Worm (Caenorhabditis elegans): ENCODE results near the gene sti-1.

sti-1 gene

DNA sequence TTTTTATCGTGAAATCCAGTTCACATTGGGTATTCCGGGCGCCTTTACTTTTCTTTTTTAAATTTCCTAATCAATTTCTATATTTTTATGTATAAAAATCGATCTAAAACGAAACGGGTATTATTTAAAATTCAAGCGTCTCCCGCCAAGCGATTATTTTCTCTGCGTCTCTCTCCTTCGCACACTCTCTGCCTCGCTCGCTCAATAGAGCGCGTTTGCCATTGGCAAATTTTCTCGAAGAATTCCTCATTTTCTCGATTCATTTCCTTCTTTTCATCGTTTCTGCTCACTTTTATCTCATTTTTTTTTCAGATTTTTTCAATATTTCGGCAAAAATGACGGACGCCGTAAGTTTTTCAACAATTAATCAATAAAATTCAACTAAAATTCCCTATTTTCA lies at the start of gene sti-1:
Gene sti-1, plus strand, starts transcription at position 263 of the 400 bp plus-strand sequence.
- TF ChIP-seq C34F6.9 (tag; optimal IDR thresholded peaks at IDR 0.05): peak; percentile 93
- TF ChIP-seq fos-1 (tag; optimal IDR thresholded peaks at IDR 0.05): peak; percentile 66
- peak; percentile 55 for TF ChIP-seq ama-1 (optimal IDR thresholded peaks at IDR 0.05)
- peak; percentile 70 for TF ChIP-seq mab-5 (tag; optimal IDR thresholded peaks at IDR 0.05)
- peak; percentile 35 for TF ChIP-seq snpc-4 (tag; optimal IDR thresholded peaks at IDR 0.05)
- TF ChIP-seq blmp-1 (tag; optimal IDR thresholded peaks at IDR 0.05; ENCODE audit: insufficient read depth): peak; percentile 26
- TF ChIP-seq unc-62 (GFP tag; optimal IDR thresholded peaks at IDR 0.05): peak; percentile 9
- TF ChIP-seq elt-1 (tag; optimal IDR thresholded peaks at IDR 0.05): no peak
- TF ChIP-seq nhr-6 (tag; optimal IDR thresholded peaks at IDR 0.05): peak; percentile 66
- TF ChIP-seq nhr-129 (tag; optimal IDR thresholded peaks at IDR 0.05): peak; percentile 69
- TF ChIP-seq peb-1 (tag; optimal IDR thresholded peaks at IDR 0.05): no peak
- TF ChIP-seq ceh-82 (tag; optimal IDR thresholded peaks at IDR 0.05): peak; percentile 22
- TF ChIP-seq ztf-4 (tag; optimal IDR thresholded peaks at IDR 0.05): peak; percentile 72
- no peak for TF ChIP-seq alr-1 (tag; optimal IDR thresholded peaks at IDR 0.05)
- no peak for TF ChIP-seq lin-39 (tag; optimal IDR thresholded peaks at IDR 0.05)
- peak; percentile 88 for TF ChIP-seq lin-13 (GFP tag; optimal IDR thresholded peaks at IDR 0.05)
- TF ChIP-seq nhr-237 (tag; optimal IDR thresholded peaks at IDR 0.05): peak; percentile 9
- TF ChIP-seq Y55F3AM.14 (GFP tag; optimal IDR thresholded peaks at IDR 0.05): no peak
- no peak for TF ChIP-seq unc-39 (tag; optimal IDR thresholded peaks at IDR 0.05)
- TF ChIP-seq zag-1 (tag; optimal IDR thresholded peaks at IDR 0.05): no peak
- peak; percentile 89 for TF ChIP-seq sma-9 (GFP tag; optimal IDR thresholded peaks at IDR 0.05)
- TF ChIP-seq sma-9 (tag; optimal IDR thresholded peaks at IDR 0.05): no peak
- TF ChIP-seq egl-27 (tag; optimal IDR thresholded peaks at IDR 0.05): peak; percentile 72
- peak; percentile 79 for TF ChIP-seq lin-11 (tag; optimal IDR thresholded peaks at IDR 0.05)
- TF ChIP-seq sem-4 (tag; optimal IDR thresholded peaks at IDR 0.05): peak; percentile 76
- no peak for TF ChIP-seq nhr-10 (tag; optimal IDR thresholded peaks at IDR 0.05)
- no peak for TF ChIP-seq skn-1 (tag; optimal IDR thresholded peaks at IDR 0.05)
- no peak for TF ChIP-seq dmd-4 (tag; optimal IDR thresholded peaks at IDR 0.05)
- peak; percentile 80 for TF ChIP-seq F13H6.1 (tag; optimal IDR thresholded peaks at IDR 0.05)
- no peak for TF ChIP-seq ZK546.5 (tag; optimal IDR thresholded peaks at IDR 0.05)
- peak; percentile 89 for TF ChIP-seq unc-55 (GFP tag; optimal IDR thresholded peaks at IDR 0.05)
- TF ChIP-seq lsy-2 (tag; optimal IDR thresholded peaks at IDR 0.05): peak; percentile 64 to 90
- peak; percentile 1 for TF ChIP-seq R02D3.7 (tag; optimal IDR thresholded peaks at IDR 0.05)
- peak; percentile 81 for TF ChIP-seq nhr-21 (tag; optimal IDR thresholded peaks at IDR 0.05)
- TF ChIP-seq nhr-25 (tag; optimal IDR thresholded peaks at IDR 0.05): peak; percentile 69
- no peak for TF ChIP-seq aly-2 (tag; optimal IDR thresholded peaks at IDR 0.05)
- peak; percentile 90 for TF ChIP-seq sma-3 (GFP tag; optimal IDR thresholded peaks at IDR 0.05)
- peak; percentile 98 for TF ChIP-seq gmeb-1 (tag; optimal IDR thresholded peaks at IDR 0.05)
- TF ChIP-seq crh-2 (tag; optimal IDR thresholded peaks at IDR 0.05): peak; percentile 90

DNA sequence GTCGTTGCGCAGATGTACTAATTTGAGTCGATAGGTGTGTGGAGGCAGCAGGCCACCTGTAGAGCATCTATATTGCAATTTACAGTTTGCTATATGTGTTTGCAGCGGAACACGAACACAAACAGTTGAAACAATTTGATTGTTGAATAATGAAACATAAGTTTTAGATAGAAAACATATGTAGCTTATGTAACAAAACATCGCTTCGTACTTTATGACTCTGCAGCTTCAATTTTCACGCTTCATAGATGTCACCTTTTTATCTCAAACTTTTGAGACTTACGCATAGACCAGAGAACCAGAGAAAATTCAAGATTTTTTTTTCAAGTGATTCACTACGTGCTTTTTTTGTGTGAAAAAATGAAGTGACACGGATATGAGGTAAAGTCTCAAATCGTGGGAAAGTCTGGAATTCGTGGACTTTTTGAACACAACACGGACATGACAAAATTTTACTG lies 49.4 kb upstream of the sti-1 start, which contains the start of gene fbxb-72:
Gene fbxb-72, minus strand, starts transcription at position 58 of the 458 bp plus-strand sequence.
- peak; percentile 8 for TF ChIP-seq sem-4 (tag; optimal IDR thresholded peaks at IDR 0.05)
- TF ChIP-seq F13H6.1 (tag; optimal IDR thresholded peaks at IDR 0.05): peak; percentile 71
- peak; percentile 73 for TF ChIP-seq blmp-1 (tag; optimal IDR thresholded peaks at IDR 0.05; ENCODE audit: insufficient read depth)
- TF ChIP-seq nhr-129 (tag; optimal IDR thresholded peaks at IDR 0.05): peak; percentile 88
- TF ChIP-seq R02D3.7 (tag; optimal IDR thresholded peaks at IDR 0.05): no peak
- peak; percentile 70 for TF ChIP-seq sma-3 (GFP tag; optimal IDR thresholded peaks at IDR 0.05)
- peak; percentile 63 for TF ChIP-seq nhr-6 (tag; optimal IDR thresholded peaks at IDR 0.05)
- no peak for TF ChIP-seq lin-39 (tag; optimal IDR thresholded peaks at IDR 0.05)
- peak; percentile 17 for TF ChIP-seq ZK546.5 (tag; optimal IDR thresholded peaks at IDR 0.05)
- TF ChIP-seq C34F6.9 (tag; optimal IDR thresholded peaks at IDR 0.05): peak; percentile 32
- TF ChIP-seq skn-1 (tag; optimal IDR thresholded peaks at IDR 0.05): no peak
- peak; percentile 95 for TF ChIP-seq nhr-21 (tag; optimal IDR thresholded peaks at IDR 0.05)
- TF ChIP-seq lin-13 (GFP tag; optimal IDR thresholded peaks at IDR 0.05): peak; percentile 53
- peak; percentile 89 for TF ChIP-seq ztf-4 (tag; optimal IDR thresholded peaks at IDR 0.05)
- 0 out of 2 replicates have a peak, but pooled peaks have one; percentile 18 for TF ChIP-seq ztf-1 (GFP tag; conservative IDR thresholded peaks at IDR 0.05)
- TF ChIP-seq sma-9 (GFP tag; optimal IDR thresholded peaks at IDR 0.05): peak; percentile 77
- no peak for TF ChIP-seq sma-9 (tag; optimal IDR thresholded peaks at IDR 0.05)
- TF ChIP-seq aly-2 (tag; optimal IDR thresholded peaks at IDR 0.05): peak; percentile 5
- TF ChIP-seq lsy-2 (tag; optimal IDR thresholded peaks at IDR 0.05): peak in 1 of 2 experiments; percentile 87
- no peak for TF ChIP-seq ceh-82 (tag; optimal IDR thresholded peaks at IDR 0.05)
- TF ChIP-seq Y55F3AM.14 (GFP tag; optimal IDR thresholded peaks at IDR 0.05): peak; percentile 90
- TF ChIP-seq crh-2 (tag; optimal IDR thresholded peaks at IDR 0.05): peak; percentile 85
- peak; percentile 89 for TF ChIP-seq nhr-25 (tag; optimal IDR thresholded peaks at IDR 0.05)
- TF ChIP-seq ztf-11 (tag; optimal IDR thresholded peaks at IDR 0.05): no peak
- TF ChIP-seq unc-62 (GFP tag; optimal IDR thresholded peaks at IDR 0.05): no peak
- peak; percentile 46 for TF ChIP-seq gmeb-1 (tag; optimal IDR thresholded peaks at IDR 0.05)
- peak; percentile 37 for TF ChIP-seq snpc-4 (tag; optimal IDR thresholded peaks at IDR 0.05)
- peak; percentile 98 for TF ChIP-seq ama-1 (optimal IDR thresholded peaks at IDR 0.05)
- no peak for TF ChIP-seq fos-1 (tag; optimal IDR thresholded peaks at IDR 0.05)

All from whole organism, L2 larva.